Worm (Caenorhabditis elegans): ENCODE results near the gene vps-36.

- TF ChIP-seq flt-1 (GFP tag; IDR thresholded peaks at IDR 0.05), result no peak
- no peak for TF ChIP-seq tab-1 (GFP tag; IDR thresholded peaks at IDR 0.05)
- no peak for TF ChIP-seq cog-1 (tag; optimal IDR thresholded peaks at IDR 0.05)
- no peak for TF ChIP-seq ref-1 (GFP tag; conservative IDR thresholded peaks at IDR 0.05)
- TF ChIP-seq klf-2 (GFP tag; conservative IDR thresholded peaks at IDR 0.05), result no peak
These were observed 7.3 kb upstream of the vps-36 start for ce11 chrV:10967594-10968273.
